Worm (Caenorhabditis elegans): ENCODE results near the gene bath-37.

ce11 chrIV:12120536-12120935 lies 51.8 kb downstream of the bath-37 start:
- TF ChIP-seq lim-6 (tag; optimal IDR thresholded peaks at IDR 0.05) (no peak), fkh-10 (GFP tag; optimal IDR thresholded peaks at IDR 0.05) (no peak), lin-11 (tag; optimal IDR thresholded peaks at IDR 0.05) (no peak)
